Fruit fly (Drosophila melanogaster) whole organism, embryonic: ENCODE data around the gene CG42500.

ENCODE experiments used
- Bdp1 ChIP-seq: fragments of 200-800 bp; sonication (Bioruptor generic); optimal IDR thresholded peaks from 3 replicates; lab custom pipeline; 2016; ENCODE audit warnings: missing biosample characterization, missing genetic modification characterization
- CG10543 ChIP-seq: fragments of 200-800 bp; sonication (Bioruptor generic); optimal IDR thresholded peaks from 3 replicates; lab custom pipeline; 2017; ENCODE audit warnings: missing biosample characterization, mild to moderate bottlenecking, missing genetic modification characterization, moderate library complexity
- CG11085 ChIP-seq: fragments of 200-800 bp; sonication (Bioruptor generic); IDR thresholded peaks from 2 replicates; pipeline ENCODE4 v1.3.6; 2022; ENCODE audit warnings: missing biosample characterization, missing genetic modification characterization
- CG11560 ChIP-seq: fragments of 200-800 bp; sonication (Bioruptor generic); IDR thresholded peaks from 3 replicates; pipeline ENCODE4 v1.3.6; 2022; ENCODE audit warnings: missing biosample characterization, missing genetic modification characterization
- CG14050 ChIP-seq: fragments of 200-800 bp; sonication (Bioruptor generic); IDR thresholded peaks from 3 replicates; pipeline ENCODE4 v1.3.6; 2022; ENCODE audit warnings: missing biosample characterization, missing genetic modification characterization
- CG14710 ChIP-seq: fragments of 200-800 bp; sonication (Bioruptor generic); optimal IDR thresholded peaks from 3 replicates; lab custom pipeline; 2019; ENCODE audit warnings: missing biosample characterization, mild to moderate bottlenecking, missing genetic modification characterization, moderate library complexity
- CG15601 ChIP-seq: fragments of 200-800 bp; sonication (Bioruptor generic); optimal IDR thresholded peaks from 3 replicates; lab custom pipeline; 2019; ENCODE audit warnings: missing biosample characterization, mild to moderate bottlenecking, missing genetic modification characterization, moderate library complexity
- CG17385 ChIP-seq: fragments of 200-800 bp; sonication (Bioruptor generic); optimal IDR thresholded peaks from 3 replicates; lab custom pipeline; 2018; ENCODE audit warnings: missing biosample characterization, mild to moderate bottlenecking, missing genetic modification characterization
- CG1792 ChIP-seq: fragments of 200-800 bp; sonication (Bioruptor generic); optimal IDR thresholded peaks from 2 replicates; lab custom pipeline; 2016; ENCODE audit warnings: missing biosample characterization, missing genetic modification characterization
- CG18262 ChIP-seq: fragments of 200-800 bp; optimal IDR thresholded peaks from 3 replicates; lab custom pipeline; 2019; ENCODE audit warnings: missing biosample characterization, mild to moderate bottlenecking, missing genetic modification characterization, moderate library complexity
- CG18619 ChIP-seq: fragments of 200-800 bp; sonication (Bioruptor generic); optimal IDR thresholded peaks from 3 replicates; lab custom pipeline; 2017; ENCODE audit warnings: missing biosample characterization, mild to moderate bottlenecking, missing genetic modification characterization
- CG2120 ChIP-seq: fragments of 200-800 bp; sonication (Bioruptor generic); optimal IDR thresholded peaks from 3 replicates; lab custom pipeline; 2016; ENCODE audit warnings: missing biosample characterization, missing genetic modification characterization
- CG2875 ChIP-seq: fragments of 200-800 bp; sonication (Bioruptor generic); optimal IDR thresholded peaks from 2 replicates; lab custom pipeline; 2017; ENCODE audit warnings: missing biosample characterization, mild to moderate bottlenecking, missing genetic modification characterization, missing genetic modification reagents
- CG32772 ChIP-seq: fragments of 200-800 bp; sonication (Bioruptor generic); IDR thresholded peaks from 2 replicates; pipeline ENCODE4 v1.3.6; 2022; ENCODE audit warnings: missing biosample characterization, missing genetic modification characterization
- CG3407 ChIP-seq: fragments of 200-800 bp; sonication (Bioruptor generic); optimal IDR thresholded peaks from 2 replicates; lab custom pipeline; 2018; ENCODE audit warnings: missing biosample characterization, mild to moderate bottlenecking, missing genetic modification characterization
- CG3726 ChIP-seq: fragments of 200-800 bp; sonication (Bioruptor generic); IDR thresholded peaks from 3 replicates; pipeline ENCODE4, ENCODE4 v1.3.6; 2022; ENCODE audit warnings: missing biosample characterization, missing genetic modification characterization
- CG4820 ChIP-seq: fragments of 200-800 bp; sonication (Bioruptor generic); optimal IDR thresholded peaks from 3 replicates; lab custom pipeline; 2016; ENCODE audit warnings: missing biosample characterization, missing genetic modification characterization
- CG7372 ChIP-seq: fragments of 200-800 bp; sonication (Bioruptor generic); IDR thresholded peaks from 2 replicates; pipeline ENCODE4 v1.3.6; 2022; ENCODE audit warnings: missing biosample characterization, missing genetic modification characterization
- CG7786 ChIP-seq: fragments of 200-800 bp; sonication (Bioruptor generic); optimal IDR thresholded peaks from 2 replicates; lab custom pipeline; 2016; ENCODE audit warnings: missing biosample characterization, missing genetic modification characterization
- CG7987 ChIP-seq: fragments of 200-800 bp; sonication (Bioruptor generic); optimal IDR thresholded peaks from 2 replicates; lab custom pipeline; 2018; ENCODE audit warnings: missing biosample characterization, mild to moderate bottlenecking, missing genetic modification characterization, moderate library complexity
- CG8944 ChIP-seq: fragments of 200-800 bp; sonication (Bioruptor generic); optimal IDR thresholded peaks from 3 replicates; lab custom pipeline; 2016; ENCODE audit warnings: missing biosample characterization, missing genetic modification characterization
- CG9727 ChIP-seq: fragments of 200-800 bp; sonication (Bioruptor generic); optimal IDR thresholded peaks from 3 replicates; lab custom pipeline; 2017; ENCODE audit warnings: missing biosample characterization, mild to moderate bottlenecking, missing genetic modification characterization
- Deaf1 ChIP-seq: fragments of 200-800 bp; optimal IDR thresholded peaks from 3 replicates; lab custom pipeline; 2019; ENCODE audit warnings: missing biosample characterization, mild to moderate bottlenecking, missing genetic modification characterization, moderate library complexity
- Gsc ChIP-seq: fragments of 200-800 bp; sonication (Bioruptor generic); IDR thresholded peaks from 2 replicates; pipeline ENCODE4 v1.3.6; 2022; ENCODE audit warnings: missing biosample characterization, missing genetic modification characterization
- H2.0 ChIP-seq: fragments of 200-800 bp; sonication (Bioruptor generic); IDR thresholded peaks from 2 replicates; pipeline ENCODE4 v1.3.6; 2022; ENCODE audit warnings: missing biosample characterization, missing genetic modification characterization
- HLH4C ChIP-seq: fragments of 200-800 bp; sonication (Bioruptor generic); IDR thresholded peaks from 3 replicates; pipeline ENCODE4 v1.3.6; 2022; ENCODE audit warnings: missing biosample characterization, missing genetic modification characterization; ENCODE audit not compliant: partially characterized antibody
- Myb ChIP-seq: fragments of 200-800 bp; sonication (Bioruptor generic); optimal IDR thresholded peaks from 2 replicates; lab custom pipeline; 2016; ENCODE audit warnings: missing biosample characterization, missing genetic modification characterization
- NC2α ChIP-seq: fragments of 200-800 bp; sonication (Bioruptor generic); optimal IDR thresholded peaks from 2 replicates; lab custom pipeline; 2016; ENCODE audit warnings: missing biosample characterization, missing genetic modification characterization
- Neu2 ChIP-seq: fragments of 200-800 bp; sonication (Bioruptor generic); optimal IDR thresholded peaks from 3 replicates; lab custom pipeline; 2016; ENCODE audit warnings: missing biosample characterization, missing genetic modification characterization, borderline replicate concordance
- Ssrp ChIP-seq: fragments of 200-800 bp; sonication (Bioruptor generic); optimal IDR thresholded peaks from 2 replicates; lab custom pipeline; 2018; ENCODE audit warnings: missing biosample characterization, mild to moderate bottlenecking, missing genetic modification characterization, moderate library complexity
- amos ChIP-seq: fragments of 200-800 bp; sonication (Bioruptor generic); IDR thresholded peaks from 2 replicates; pipeline ENCODE4 v1.3.6; 2022; ENCODE audit warnings: missing biosample characterization, missing genetic modification characterization; ENCODE audit not compliant: partially characterized antibody
- ato ChIP-seq: fragments of 200-800 bp; sonication (Bioruptor generic); IDR thresholded peaks from 2 replicates; pipeline ENCODE4 v1.3.6; 2022; ENCODE audit warnings: missing biosample characterization, missing genetic modification characterization; ENCODE audit not compliant: partially characterized antibody
- cas ChIP-seq: fragments of 200-800 bp; sonication (Bioruptor generic); IDR thresholded peaks from 2 replicates; pipeline ENCODE4 v1.3.6; 2022; ENCODE audit warnings: missing biosample characterization, missing genetic modification characterization
- chinmo ChIP-seq: fragments of 200-800 bp; sonication (Bioruptor generic); IDR thresholded peaks from 4 replicates; pipeline ENCODE4 v1.3.6; 2022; ENCODE audit warnings: missing biosample characterization, missing genetic modification characterization; ENCODE audit not compliant: partially characterized antibody
- dm ChIP-seq: fragments of 200-800 bp; sonication (Bioruptor generic); optimal IDR thresholded peaks from 3 replicates; lab custom pipeline; 2016; ENCODE audit warnings: missing biosample characterization, missing genetic modification characterization
- dmrt11E ChIP-seq: fragments of 200-800 bp; sonication (Bioruptor generic); optimal IDR thresholded peaks from 3 replicates; lab custom pipeline; 2018; ENCODE audit warnings: missing biosample characterization, mild to moderate bottlenecking, missing genetic modification characterization, moderate library complexity
- dpn ChIP-seq, 2 experiments: fragments of 200-800 bp; sonication (Bioruptor generic); optimal IDR thresholded peaks; 3 replicates each; lab custom pipeline; 2016; ENCODE audit warnings: missing biosample characterization in 2 of 2, missing genetic modification characterization in 2 of 2
- grau ChIP-seq: fragments of 200-800 bp; optimal IDR thresholded peaks from 3 replicates; lab custom pipeline; 2019; ENCODE audit warnings: missing biosample characterization, mild to moderate bottlenecking, missing genetic modification characterization, moderate library complexity
- grn ChIP-seq: fragments of 200-800 bp; sonication (Bioruptor generic); optimal IDR thresholded peaks from 3 replicates; lab custom pipeline; 2017; ENCODE audit warnings: missing biosample characterization, missing genetic modification characterization
- hbn ChIP-seq: fragments of 200-800 bp; sonication (Bioruptor generic); IDR thresholded peaks from 2 replicates; pipeline ENCODE4 v1.3.6; 2022; ENCODE audit warnings: missing biosample characterization, missing genetic modification characterization; ENCODE audit not compliant: partially characterized antibody
- hkb ChIP-seq, 2 experiments: fragments of 200-800 bp in 1 of 2; fragments of >200 bp in 1 of 2; sonication (Bioruptor generic) in 1 of 2; IDR thresholded peaks in 1 of 2; optimal IDR thresholded peaks in 1 of 2; 2 replicates each; pipeline versions ENCODE4 v1.3.6 to Lab custom; 2017 to 2022; ENCODE audit warnings: missing biosample characterization in 1 of 2, missing genetic modification characterization in 1 of 2
- lov ChIP-seq, 2 experiments: fragments of 200-800 bp in 1 of 2; fragments of >200 bp in 1 of 2; sonication (Bioruptor generic) in 1 of 2; IDR thresholded peaks in 1 of 2; optimal IDR thresholded peaks in 1 of 2; 2 replicates in 1 of 2; 3 replicates in 1 of 2; pipeline versions ENCODE4 v1.3.6 to Lab custom; 2017 to 2022; ENCODE audit warnings: missing biosample characterization in 1 of 2, missing genetic modification characterization in 1 of 2
- psq ChIP-seq: fragments of 200-800 bp; sonication (Bioruptor generic); optimal IDR thresholded peaks from 2 replicates; lab custom pipeline; 2017; ENCODE audit warnings: missing biosample characterization, missing genetic modification characterization
- pum ChIP-seq: fragments of 200-800 bp; sonication (Bioruptor generic); optimal IDR thresholded peaks from 2 replicates; lab custom pipeline; 2016; ENCODE audit warnings: missing biosample characterization, missing genetic modification characterization
- seq ChIP-seq: fragments of 200-800 bp; sonication (Bioruptor generic); IDR thresholded peaks from 2 replicates; pipeline ENCODE4 v1.3.6; 2022; ENCODE audit warnings: missing biosample characterization, missing genetic modification characterization
- sob ChIP-seq: fragments of 200-800 bp; sonication (Bioruptor generic); IDR thresholded peaks from 2 replicates; pipeline ENCODE4 v1.3.6; 2022; ENCODE audit warnings: missing biosample characterization, missing genetic modification characterization
- stc ChIP-seq: fragments of 200-800 bp; sonication (Bioruptor generic); IDR thresholded peaks from 2 replicates; pipeline ENCODE4 v1.3.6; 2022; ENCODE audit warnings: missing biosample characterization, missing genetic modification characterization
- tna ChIP-seq: fragments of 200-800 bp; sonication (Bioruptor generic); IDR thresholded peaks from 2 replicates; pipeline ENCODE4 v1.3.6; 2022; ENCODE audit warnings: missing biosample characterization, missing genetic modification characterization; ENCODE audit not compliant: partially characterized antibody
- wor ChIP-seq: fragments of 200-800 bp; sonication (Bioruptor generic); IDR thresholded peaks from 2 replicates; pipeline ENCODE4 v1.3.6; 2022; ENCODE audit warnings: missing biosample characterization, missing genetic modification characterization

CG42500 gene

dm6 chr3R:14122347-14122812, 30.1 kb downstream of the CG42500 start, which contains the start of the genes Abi and twf (continued):
- TF ChIP-seq pum (GFP tag; lab: Kevin White, UChicago): peak; percentile 45
- TF ChIP-seq wor (GFP tag; lab: Robert Waterston, UW): no peak
- TF ChIP-seq CG17385 (GFP tag; lab: Kevin White, UChicago): peak; percentile 62
- peak; percentile 66 for TF ChIP-seq CG9727 (GFP tag; lab: Kevin White, UChicago)
- peak; percentile 76 for TF ChIP-seq hkb (optimal IDR thresholded peaks at IDR 0.05; lab: Kevin White, UChicago)
- TF ChIP-seq hkb (GFP tag; IDR thresholded peaks at IDR 0.05; lab: Robert Waterston, UW): peak; percentile 63
- peak; percentile 56 for TF ChIP-seq Ssrp (tag; lab: Kevin White, UChicago)
- no peak for TF ChIP-seq Neu2
- peak; percentile 65 for TF ChIP-seq dmrt11E
- peak; percentile 39 for TF ChIP-seq CG32772
- peak; percentile 86 for TF ChIP-seq CG14710
- TF ChIP-seq CG18262 (tag; lab: Kevin White, UChicago): peak; percentile 58
- TF ChIP-seq CG11085: no peak
- TF ChIP-seq Myb (GFP tag; lab: Kevin White, UChicago): peak; percentile 34
- TF ChIP-seq chinmo (GFP tag; lab: Robert Waterston, UW): no peak
- no peak for TF ChIP-seq CG11560 (tag; lab: Robert Waterston, UW)
- peak; percentile 47 for TF ChIP-seq CG10543 (GFP tag; lab: Kevin White, UChicago)
- TF ChIP-seq stc (GFP tag; lab: Robert Waterston, UW): peak; percentile 60; the same call in 1 of the 2 replicates
- TF ChIP-seq tna (GFP tag; lab: Robert Waterston, UW): no peak
- no peak for TF ChIP-seq hbn (GFP tag; lab: Robert Waterston, UW)
- TF ChIP-seq sob (GFP tag; lab: Robert Waterston, UW): peak; percentile 80
- TF ChIP-seq CG2120 (GFP tag; lab: Kevin White, UChicago): peak; percentile 79
- TF ChIP-seq ato (GFP tag; lab: Robert Waterston, UW): no peak
- TF ChIP-seq CG1792 (GFP tag; lab: Kevin White, UChicago): no peak
- TF ChIP-seq psq (GFP tag; lab: Kevin White, UChicago): peak; percentile 42
- TF ChIP-seq CG14050 (GFP tag; lab: Robert Waterston, UW): peak; percentile 40; the same call in 1 of the 3 replicates
- TF ChIP-seq Bdp1: peak; percentile 62
- TF ChIP-seq CG8944 (GFP tag; lab: Kevin White, UChicago): peak; percentile 33
- peak; percentile 45 for TF ChIP-seq CG18619 (GFP tag; lab: Kevin White, UChicago)
- TF ChIP-seq CG3726 (GFP tag; lab: Robert Waterston, UW): 0 out of 3 replicates have a peak, but pooled peaks have one; percentile 38
- no peak for TF ChIP-seq HLH4C (GFP tag; lab: Robert Waterston, UW)
- TF ChIP-seq H2.0 (GFP tag; lab: Robert Waterston, UW): peak; percentile 52
- peak; percentile 55 for TF ChIP-seq CG7372 (GFP tag; lab: Robert Waterston, UW)
- no peak for TF ChIP-seq NC2α (GFP tag; lab: Kevin White, UChicago)
- TF ChIP-seq CG3407 (GFP tag; lab: Kevin White, UChicago): peak; percentile 43
- no peak for TF ChIP-seq seq (GFP tag; lab: Robert Waterston, UW)
- TF ChIP-seq CG2875 (GFP tag; lab: Kevin White, UChicago): peak; percentile 2
- TF ChIP-seq dpn (GFP tag; optimal IDR thresholded peaks at IDR 0.05; lab: Kevin White, UChicago): peak; percentile 75 to 80
- no peak for TF ChIP-seq Gsc (GFP tag; lab: Robert Waterston, UW)
- TF ChIP-seq CG7786 (GFP tag; lab: Kevin White, UChicago): peak; percentile 34
- TF ChIP-seq dm (GFP tag; lab: Kevin White, UChicago): peak; percentile 17
- TF ChIP-seq cas: no peak
- no peak for TF ChIP-seq lov (optimal IDR thresholded peaks at IDR 0.05; lab: Kevin White, UChicago)
- TF ChIP-seq lov (GFP tag; IDR thresholded peaks at IDR 0.05; lab: Robert Waterston, UW): peak; percentile 53; the same call in 1 of the 3 replicates
- TF ChIP-seq CG7987 (GFP tag; lab: Kevin White, UChicago): no peak
- peak; percentile 59 for TF ChIP-seq CG15601 (tag; lab: Kevin White, UChicago)
- peak; percentile 5 for TF ChIP-seq Deaf1 (tag; lab: Kevin White, UChicago)
- peak; percentile 57 for TF ChIP-seq grau (tag; lab: Kevin White, UChicago)
- TF ChIP-seq amos (GFP tag; lab: Robert Waterston, UW): no peak
- peak; percentile 73 for TF ChIP-seq CG4820 (GFP tag; lab: Kevin White, UChicago)
- no peak for TF ChIP-seq grn (GFP tag; lab: Kevin White, UChicago)
